Worm (Caenorhabditis elegans) whole organism, L3 larva: ENCODE data around the gene Y49E10.18.

Experiments used
- aly-2 ChIP-seq: fragments of 150-350 bp; optimal IDR thresholded peaks from 2 replicates; lab custom pipeline; 2014; ENCODE audit warnings: missing biosample characterization, missing genetic modification characterization
- elt-1 ChIP-seq: fragments of 150-350 bp; optimal IDR thresholded peaks from 2 replicates; lab custom pipeline; 2014; ENCODE audit warnings: missing biosample characterization, missing genetic modification characterization
- nhr-76 ChIP-seq: fragments of 150-350 bp; sonication (generic microtip); optimal IDR thresholded peaks from 5 replicates; lab custom pipeline; 2014; ENCODE audit warnings: missing biosample characterization, missing genetic modification characterization
- pha-4 ChIP-seq: fragments of 150-350 bp; optimal IDR thresholded peaks from 2 replicates; lab custom pipeline; 2014; ENCODE audit warnings: missing biosample characterization, missing genetic modification reagents, missing genetic modification characterization
- skn-1 ChIP-seq: fragments of 150-350 bp; optimal IDR thresholded peaks from 2 replicates; lab custom pipeline; 2014; ENCODE audit warnings: missing biosample characterization, missing genetic modification characterization

- TF ChIP-seq pha-4 (no peak), elt-1 (tag; lab: Kevin White, UChicago) (no peak), skn-1 (tag; lab: Kevin White, UChicago) (no peak), nhr-76 (no peak), aly-2 (tag; lab: Kevin White, UChicago) (no peak)
Measured at ce11 chrIII:12453785-12454184, 7.9 kb upstream of the Y49E10.18 start.
